Fruit fly (Drosophila melanogaster) whole organism, embryonic: ENCODE data around the gene CG3040.

ENCODE experiments used
- Atf-2 ChIP-seq: fragments of 200-800 bp; sonication (Bioruptor generic); optimal IDR thresholded peaks from 2 replicates; lab custom pipeline; 2016; ENCODE audit warnings: missing biosample characterization, missing genetic modification characterization
- Bdp1 ChIP-seq: fragments of 200-800 bp; sonication (Bioruptor generic); optimal IDR thresholded peaks from 3 replicates; lab custom pipeline; 2016; ENCODE audit warnings: missing biosample characterization, missing genetic modification characterization
- C15 ChIP-seq: fragments of 200-800 bp; sonication (Bioruptor generic); IDR thresholded peaks from 3 replicates; pipeline ENCODE4 v1.3.6; 2022; ENCODE audit warnings: missing biosample characterization, missing genetic modification characterization
- CG11398 ChIP-seq: fragments of 200-800 bp; sonication (Bioruptor generic); optimal IDR thresholded peaks from 2 replicates; lab custom pipeline; 2016; ENCODE audit warnings: missing biosample characterization, missing genetic modification characterization
- CG12744 ChIP-seq: fragments of 200-800 bp; sonication (Bioruptor generic); optimal IDR thresholded peaks from 2 replicates; lab custom pipeline; 2016; ENCODE audit warnings: missing biosample characterization, missing genetic modification characterization
- CG14014 ChIP-seq: fragments of 200-800 bp; sonication (Bioruptor generic); IDR thresholded peaks from 2 replicates; pipeline ENCODE4 v1.3.6; 2022; ENCODE audit warnings: missing biosample characterization, missing genetic modification characterization
- CG14667 ChIP-seq: fragments of 200-800 bp; sonication (Bioruptor generic); IDR thresholded peaks from 2 replicates; pipeline ENCODE4 v1.3.6; 2022; ENCODE audit warnings: missing biosample characterization, missing genetic modification characterization
- CG17612 ChIP-seq: fragments of 200-800 bp; sonication (Bioruptor generic); IDR thresholded peaks from 2 replicates; pipeline ENCODE4 v1.3.6; 2022; ENCODE audit warnings: missing biosample characterization, missing genetic modification characterization
- CG18599 ChIP-seq: fragments of 200-800 bp; sonication (Bioruptor generic); optimal IDR thresholded peaks from 3 replicates; lab custom pipeline; 2017; ENCODE audit warnings: missing biosample characterization, missing genetic modification characterization, mild to moderate bottlenecking, moderate library complexity, missing genetic modification reagents
- CG18764 ChIP-seq: fragments of 200-800 bp; sonication (Bioruptor generic); optimal IDR thresholded peaks from 3 replicates; lab custom pipeline; 2016; ENCODE audit warnings: missing biosample characterization, missing genetic modification characterization
- CG30431 ChIP-seq: fragments of 200-800 bp; sonication (Bioruptor generic); optimal IDR thresholded peaks from 2 replicates; lab custom pipeline; 2017; ENCODE audit warnings: missing biosample characterization, missing genetic modification characterization
- CG4617 ChIP-seq: fragments of 200-800 bp; sonication (Bioruptor generic); optimal IDR thresholded peaks from 3 replicates; lab custom pipeline; 2016; ENCODE audit warnings: missing biosample characterization, missing genetic modification characterization, borderline replicate concordance
- CG6175 ChIP-seq: fragments of 200-800 bp; sonication (Bioruptor generic); IDR thresholded peaks from 3 replicates; pipeline ENCODE4 v1.3.6; 2022; ENCODE audit warnings: missing biosample characterization, missing genetic modification characterization
- CG6689 ChIP-seq: fragments of 200-800 bp; sonication (Bioruptor generic); IDR thresholded peaks from 2 replicates; pipeline ENCODE4 v1.3.6; 2022; ENCODE audit warnings: missing biosample characterization, missing genetic modification characterization
- CG7357 ChIP-seq: fragments of 200-800 bp; sonication (Bioruptor generic); IDR thresholded peaks from 3 replicates; pipeline ENCODE4 v1.3.6; 2022; ENCODE audit warnings: missing biosample characterization, missing genetic modification characterization
- CG7928 ChIP-seq: fragments of 200-800 bp; sonication (Bioruptor generic); optimal IDR thresholded peaks from 2 replicates; lab custom pipeline; 2017; ENCODE audit warnings: missing biosample characterization, mild to moderate bottlenecking, missing genetic modification characterization
- CG8359 ChIP-seq: fragments of 200-800 bp; sonication (Bioruptor generic); optimal IDR thresholded peaks from 2 replicates; lab custom pipeline; 2017; ENCODE audit warnings: missing biosample characterization, mild to moderate bottlenecking, missing genetic modification characterization, borderline replicate concordance
- CG8765 ChIP-seq: fragments of 200-800 bp; sonication (Bioruptor generic); IDR thresholded peaks from 2 replicates; pipeline ENCODE4 v1.3.6; 2022; ENCODE audit warnings: missing biosample characterization, missing genetic modification characterization
- CG8924 ChIP-seq: fragments of 200-800 bp; optimal IDR thresholded peaks from 3 replicates; lab custom pipeline; 2019; ENCODE audit warnings: missing biosample characterization, mild to moderate bottlenecking, missing genetic modification characterization, moderate library complexity
- CG8944 ChIP-seq: fragments of 200-800 bp; sonication (Bioruptor generic); optimal IDR thresholded peaks from 3 replicates; lab custom pipeline; 2016; ENCODE audit warnings: missing biosample characterization, missing genetic modification characterization
- CHES-1-like ChIP-seq: fragments of 200-800 bp; sonication (Bioruptor generic); optimal IDR thresholded peaks from 2 replicates; lab custom pipeline; 2016; ENCODE audit warnings: missing biosample characterization, missing genetic modification characterization
- D19B ChIP-seq: fragments of 200-800 bp; sonication (Bioruptor generic); optimal IDR thresholded peaks from 2 replicates; lab custom pipeline; 2017; ENCODE audit warnings: missing biosample characterization, mild to moderate bottlenecking, missing genetic modification characterization
- Dek ChIP-seq: fragments of 200-800 bp; sonication (Bioruptor generic); optimal IDR thresholded peaks from 3 replicates; lab custom pipeline; 2019; ENCODE audit warnings: missing biosample characterization, mild to moderate bottlenecking, missing genetic modification characterization, moderate library complexity
- HLH3B ChIP-seq: fragments of 200-800 bp; sonication (Bioruptor generic); IDR thresholded peaks from 2 replicates; pipeline ENCODE4 v1.3.6; 2022; ENCODE audit warnings: missing biosample characterization, missing genetic modification characterization
- Hmr ChIP-seq: fragments of 200-800 bp; sonication (Bioruptor generic); optimal IDR thresholded peaks from 3 replicates; lab custom pipeline; 2017; ENCODE audit warnings: mild to moderate bottlenecking, missing biosample characterization, missing genetic modification reagents, missing genetic modification characterization
- Hr3 ChIP-seq: fragments of 200-800 bp; sonication (Bioruptor generic); optimal IDR thresholded peaks from 3 replicates; lab custom pipeline; 2016; ENCODE audit warnings: missing biosample characterization, missing genetic modification characterization
- Mad ChIP-seq: fragments of 200-800 bp; sonication (Bioruptor generic); optimal IDR thresholded peaks from 2 replicates; lab custom pipeline; 2016; ENCODE audit warnings: missing biosample characterization, missing genetic modification characterization
- Med ChIP-seq: fragments of 200-800 bp; sonication (Bioruptor generic); peaks from one replicate; lab custom pipeline; 2016; ENCODE audit warnings: missing biosample characterization, missing genetic modification characterization, mild to moderate bottlenecking, inconsistent platforms, moderate library complexity
- Ptx1 ChIP-seq: fragments of 200-800 bp; sonication (Bioruptor generic); IDR thresholded peaks from 2 replicates; pipeline ENCODE4 v1.3.6; 2022; ENCODE audit warnings: missing biosample characterization, missing genetic modification characterization
- Sry-δ ChIP-seq: fragments of 200-800 bp; sonication (Bioruptor generic); optimal IDR thresholded peaks from 2 replicates; lab custom pipeline; 2016; ENCODE audit warnings: missing biosample characterization, missing genetic modification characterization
- aop ChIP-seq: fragments of 200-800 bp; sonication (Bioruptor generic); IDR thresholded peaks from 2 replicates; pipeline ENCODE4 v1.3.6; 2022; ENCODE audit warnings: missing biosample characterization, missing genetic modification characterization
- bcd ChIP-seq: fragments of 200-800 bp; sonication (Bioruptor generic); optimal IDR thresholded peaks from 2 replicates; lab custom pipeline; 2017; ENCODE audit warnings: missing biosample characterization, mild to moderate bottlenecking, missing genetic modification characterization
- fd64A ChIP-seq: fragments of 200-800 bp; sonication (Bioruptor generic); optimal IDR thresholded peaks from 3 replicates; lab custom pipeline; 2018; ENCODE audit warnings: missing biosample characterization, mild to moderate bottlenecking, missing genetic modification characterization
- grau ChIP-seq: fragments of 200-800 bp; optimal IDR thresholded peaks from 3 replicates; lab custom pipeline; 2019; ENCODE audit warnings: missing biosample characterization, mild to moderate bottlenecking, missing genetic modification characterization, moderate library complexity
- grn ChIP-seq: fragments of 200-800 bp; sonication (Bioruptor generic); optimal IDR thresholded peaks from 3 replicates; lab custom pipeline; 2017; ENCODE audit warnings: missing biosample characterization, missing genetic modification characterization
- jigr1 ChIP-seq: fragments of 200-800 bp; sonication (Bioruptor generic); IDR thresholded peaks from 3 replicates; pipeline ENCODE4 v1.3.6; 2022; ENCODE audit warnings: missing biosample characterization, missing genetic modification characterization
- lov ChIP-seq, 2 experiments: fragments of 200-800 bp in 1 of 2; fragments of >200 bp in 1 of 2; sonication (Bioruptor generic) in 1 of 2; IDR thresholded peaks in 1 of 2; optimal IDR thresholded peaks in 1 of 2; 2 replicates in 1 of 2; 3 replicates in 1 of 2; pipeline versions ENCODE4 v1.3.6 to Lab custom; 2017 to 2022; ENCODE audit warnings: missing biosample characterization in 1 of 2, missing genetic modification characterization in 1 of 2
- nerfin-1 ChIP-seq: fragments of 200-800 bp; sonication (Bioruptor generic); optimal IDR thresholded peaks from 3 replicates; lab custom pipeline; 2019; ENCODE audit warnings: missing biosample characterization, mild to moderate bottlenecking, missing genetic modification characterization, moderate library complexity
- nmo ChIP-seq: fragments of 200-800 bp; sonication (Bioruptor generic); optimal IDR thresholded peaks from 2 replicates; lab custom pipeline; 2018; ENCODE audit warnings: missing biosample characterization, mild to moderate bottlenecking, missing genetic modification characterization, moderate library complexity
- ranshi ChIP-seq: fragments of 200-800 bp; sonication (Bioruptor generic); IDR thresholded peaks from 2 replicates; pipeline ENCODE4 v1.3.6; 2022; ENCODE audit warnings: missing biosample characterization, missing genetic modification characterization
- rib ChIP-seq: fragments of 200-800 bp; sonication (Bioruptor generic); IDR thresholded peaks from 2 replicates; pipeline ENCODE4 v1.3.6; 2022; ENCODE audit warnings: missing biosample characterization, missing genetic modification characterization
- salm ChIP-seq: fragments of 200-800 bp; sonication (Bioruptor generic); optimal IDR thresholded peaks from 2 replicates; lab custom pipeline; 2018; ENCODE audit warnings: missing biosample characterization, mild to moderate bottlenecking, missing genetic modification characterization
- sd ChIP-seq: fragments of 200-800 bp; sonication (Bioruptor generic); optimal IDR thresholded peaks from 3 replicates; lab custom pipeline; 2018; ENCODE audit warnings: missing biosample characterization, mild to moderate bottlenecking, missing genetic modification characterization, moderate library complexity
- sim ChIP-seq: fragments of 200-800 bp; sonication (Bioruptor generic); IDR thresholded peaks from 2 replicates; pipeline ENCODE4 v1.3.6; 2022; ENCODE audit warnings: missing biosample characterization, missing genetic modification characterization
- sisA ChIP-seq: fragments of 200-800 bp; sonication (Bioruptor generic); IDR thresholded peaks from 2 replicates; pipeline ENCODE4 v1.3.6; 2022; ENCODE audit warnings: missing biosample characterization, missing genetic modification characterization
- sqz ChIP-seq: fragments of 200-800 bp; sonication (Bioruptor generic); optimal IDR thresholded peaks from 3 replicates; lab custom pipeline; 2018; ENCODE audit warnings: missing biosample characterization, mild to moderate bottlenecking, missing genetic modification characterization
- tap ChIP-seq: fragments of 200-800 bp; optimal IDR thresholded peaks from 3 replicates; lab custom pipeline; 2019; ENCODE audit warnings: missing biosample characterization, mild to moderate bottlenecking, missing genetic modification characterization, moderate library complexity
- tin ChIP-seq: fragments of 200-800 bp; sonication (Bioruptor generic); optimal IDR thresholded peaks from 3 replicates; lab custom pipeline; 2016; ENCODE audit warnings: missing biosample characterization, missing genetic modification characterization

The CG3040 gene

DNA sequence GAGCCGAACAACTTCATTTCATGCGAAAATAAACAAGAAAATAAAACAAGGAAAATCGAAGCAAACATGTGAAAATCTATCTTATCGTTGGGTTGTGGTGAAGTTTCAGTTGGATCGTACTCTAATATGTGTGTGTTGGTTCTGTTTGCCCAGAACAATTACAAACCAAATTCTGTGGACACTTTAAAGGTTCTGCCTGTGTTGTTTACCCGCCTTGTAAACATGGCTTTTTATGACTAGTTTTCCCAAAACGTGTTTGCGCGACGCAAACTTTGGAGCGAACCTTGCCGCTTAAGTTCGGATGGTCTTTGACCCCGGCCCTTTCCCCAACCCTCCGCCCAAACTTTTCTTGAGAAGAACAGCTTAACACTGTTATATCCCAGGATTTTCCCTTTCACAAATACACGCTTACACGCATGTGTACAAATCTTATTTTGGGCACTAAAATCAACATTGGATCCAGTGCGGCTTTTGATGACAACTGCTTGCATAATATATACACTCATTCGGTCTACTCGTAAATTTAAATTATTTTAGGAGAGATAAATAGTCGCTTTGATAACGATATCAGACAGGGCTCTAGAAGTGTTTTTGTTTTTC lies 31.0 kb upstream of the CG3040 start (continued):
- peak; percentile 66 for TF ChIP-seq CG30431
- no peak for TF ChIP-seq CG8765
- TF ChIP-seq grn = peak; percentile 84
- TF ChIP-seq CG12744 (GFP tag; lab: Kevin White, UChicago) = peak; percentile 77
- peak; percentile 42; the same call in 1 of the 2 replicates for TF ChIP-seq CG17612 (GFP tag; lab: Robert Waterston, UW)
- peak; percentile 83 for TF ChIP-seq nerfin-1
- peak; percentile 91 for TF ChIP-seq CHES-1-like (GFP tag; lab: Kevin White, UChicago)
- peak; percentile 85 for TF ChIP-seq sqz (GFP tag; lab: Kevin White, UChicago)
- TF ChIP-seq CG8924 (tag; lab: Kevin White, UChicago) = peak; percentile 83

DNA sequence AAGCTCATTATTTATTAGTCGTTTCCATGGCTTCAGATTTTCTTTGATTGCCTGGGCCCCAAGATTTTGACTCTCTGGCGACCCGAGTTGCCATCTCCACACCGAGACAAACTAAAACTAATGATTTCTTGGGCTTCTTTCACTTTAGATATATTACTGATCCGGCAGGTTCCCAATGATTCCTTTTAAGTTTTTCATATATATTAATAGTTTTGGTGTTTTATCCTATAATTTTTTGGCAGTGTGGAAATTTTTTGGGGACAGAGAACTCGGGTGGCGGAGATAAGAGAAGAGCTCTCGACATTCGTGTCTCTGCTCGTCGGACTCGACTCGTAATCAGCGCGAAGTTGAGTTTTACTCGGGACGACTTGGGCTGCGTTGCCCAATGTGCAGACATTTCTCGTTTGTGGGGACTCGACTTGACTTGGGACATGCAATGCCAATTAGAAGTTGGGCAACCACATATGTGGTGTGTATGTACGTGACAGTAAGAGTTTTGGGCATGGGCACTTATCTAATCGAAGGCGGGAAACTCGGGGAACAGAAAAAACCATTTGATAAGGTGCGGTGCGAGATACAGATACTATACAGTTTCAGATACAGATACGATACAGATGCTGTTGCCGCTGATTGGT lies 28.1 kb upstream of the CG3040 start:
- TF ChIP-seq lov (optimal IDR thresholded peaks at IDR 0.05; lab: Kevin White, UChicago) (no peak), lov (GFP tag; IDR thresholded peaks at IDR 0.05; lab: Robert Waterston, UW) (no peak), CG14667 (GFP tag; lab: Robert Waterston, UW) (peak; percentile 41; the same call in 1 of the 2 replicates), Med (GFP tag; lab: Kevin White, UChicago) (peak; percentile 82), rib (GFP tag; lab: Robert Waterston, UW) (peak; percentile 41; the same call in 1 of the 2 replicates), sd (tag; lab: Kevin White, UChicago) (no peak), Sry-δ (GFP tag; lab: Kevin White, UChicago) (peak; percentile 4), CG8359 (GFP tag; lab: Kevin White, UChicago) (no peak), sisA (GFP tag; lab: Robert Waterston, UW) (0 out of 2 replicates have a peak, but pooled peaks have one; percentile 16), salm (tag; lab: Kevin White, UChicago) (no peak), D19B (GFP tag; lab: Kevin White, UChicago) (peak; percentile 55), CG14014 (GFP tag; lab: Robert Waterston, UW) (peak; percentile 16; the same call in 1 of the 2 replicates), CG6689 (GFP tag; lab: Robert Waterston, UW) (peak; percentile 56; the same call in 1 of the 2 replicates), HLH3B (peak; percentile 61), Hmr (GFP tag; lab: Kevin White, UChicago) (peak; percentile 37), CG11398 (GFP tag; lab: Kevin White, UChicago) (no peak), grau (tag; lab: Kevin White, UChicago) (peak; percentile 64), CG7357 (GFP tag; lab: Robert Waterston, UW) (0 out of 3 replicates have a peak, but pooled peaks have one; percentile 39), jigr1 (no peak), aop (GFP tag; lab: Robert Waterston, UW) (no peak), Mad (GFP tag; lab: Kevin White, UChicago) (no peak), CG18599 (GFP tag; lab: Kevin White, UChicago) (peak; percentile 75), Atf-2 (no peak), tap (tag; lab: Kevin White, UChicago) (peak; percentile 58), C15 (GFP tag; lab: Robert Waterston, UW) (no peak), CG6175 (GFP tag; lab: Robert Waterston, UW) (no peak), fd64A (GFP tag; lab: Kevin White, UChicago) (no peak), sim (GFP tag; lab: Robert Waterston, UW) (no peak), bcd (peak; percentile 4), CG8944 (GFP tag; lab: Kevin White, UChicago) (no peak), nmo (GFP tag; lab: Kevin White, UChicago) (peak; percentile 17), CG4617 (GFP tag; lab: Kevin White, UChicago) (no peak), Ptx1 (peak; percentile 51; the same call in 1 of the 2 replicates), CG18764 (GFP tag; lab: Kevin White, UChicago) (no peak), CG7928 (GFP tag; lab: Kevin White, UChicago) (no peak), Hr3 (no peak), Dek (peak; percentile 52), tin (GFP tag; lab: Kevin White, UChicago) (no peak), Bdp1 (GFP tag; lab: Kevin White, UChicago) (no peak), ranshi (peak; percentile 63)
